Fruit fly (Drosophila melanogaster) whole organism, embryonic: ENCODE data around the gene unc-4.
A peak's percentile ranks its signal among the peaks of the same experiment; 100 is the strongest.

Experiments used
- Awh ChIP-seq: fragments of 200-800 bp; sonication (Bioruptor generic); IDR thresholded peaks from 2 replicates; pipeline ENCODE4, ENCODE4 v1.3.6; 2022; ENCODE audit warnings: missing biosample characterization, missing genetic modification characterization
- CG10267 ChIP-seq: fragments of 200-800 bp; sonication (Bioruptor generic); optimal IDR thresholded peaks from 2 replicates; lab custom pipeline; 2018; ENCODE audit warnings: missing biosample characterization, mild to moderate bottlenecking, missing genetic modification characterization, moderate library complexity
- CG10431 ChIP-seq: fragments of 200-800 bp; sonication (Bioruptor generic); optimal IDR thresholded peaks from 3 replicates; lab custom pipeline; 2018; ENCODE audit warnings: missing biosample characterization, mild to moderate bottlenecking, missing genetic modification characterization
- CG10462 ChIP-seq: fragments of 200-800 bp; sonication (Bioruptor generic); optimal IDR thresholded peaks from 2 replicates; lab custom pipeline; 2016; ENCODE audit warnings: missing biosample characterization, missing genetic modification characterization
- CG11085 ChIP-seq: fragments of 200-800 bp; sonication (Bioruptor generic); IDR thresholded peaks from 2 replicates; pipeline ENCODE4 v1.3.6; 2022; ENCODE audit warnings: missing biosample characterization, missing genetic modification characterization
- CG11504 ChIP-seq: fragments of 200-800 bp; sonication (Bioruptor generic); optimal IDR thresholded peaks from 3 replicates; lab custom pipeline; 2019; ENCODE audit warnings: missing biosample characterization, mild to moderate bottlenecking, missing genetic modification characterization, moderate library complexity
- CG12659 ChIP-seq: fragments of 200-800 bp; sonication (Bioruptor generic); optimal IDR thresholded peaks from 3 replicates; lab custom pipeline; 2017; ENCODE audit warnings: mild to moderate bottlenecking, missing biosample characterization, missing genetic modification reagents, missing genetic modification characterization
- CG15601 ChIP-seq: fragments of 200-800 bp; sonication (Bioruptor generic); optimal IDR thresholded peaks from 3 replicates; lab custom pipeline; 2019; ENCODE audit warnings: missing biosample characterization, mild to moderate bottlenecking, missing genetic modification characterization, moderate library complexity
- CG17802 ChIP-seq: fragments of 200-800 bp; sonication (Bioruptor generic); optimal IDR thresholded peaks from 2 replicates; lab custom pipeline; 2018; ENCODE audit warnings: missing biosample characterization, mild to moderate bottlenecking, missing genetic modification characterization, moderate library complexity
- CG18011 ChIP-seq: fragments of 200-800 bp; sonication (Bioruptor generic); optimal IDR thresholded peaks from 2 replicates; lab custom pipeline; 2017; ENCODE audit warnings: missing biosample characterization, missing genetic modification characterization, mild to moderate bottlenecking, moderate library complexity, missing genotype
- CG33213 ChIP-seq: fragments of 200-800 bp; sonication (Bioruptor generic); optimal IDR thresholded peaks from 3 replicates; lab custom pipeline; 2016; ENCODE audit warnings: missing biosample characterization, missing genetic modification characterization
- CG43689 ChIP-seq: fragments of 200-800 bp; sonication (Bioruptor generic); IDR thresholded peaks from 2 replicates; pipeline ENCODE4 v1.3.6; 2022; ENCODE audit warnings: missing biosample characterization, missing genetic modification characterization
- CG6175 ChIP-seq: fragments of 200-800 bp; sonication (Bioruptor generic); IDR thresholded peaks from 3 replicates; pipeline ENCODE4 v1.3.6; 2022; ENCODE audit warnings: missing biosample characterization, missing genetic modification characterization
- CG7556 ChIP-seq: fragments of 200-800 bp; sonication (Bioruptor generic); optimal IDR thresholded peaks from 2 replicates; lab custom pipeline; 2017; ENCODE audit warnings: missing biosample characterization, mild to moderate bottlenecking, missing genetic modification characterization
- CG8359 ChIP-seq: fragments of 200-800 bp; sonication (Bioruptor generic); optimal IDR thresholded peaks from 2 replicates; lab custom pipeline; 2017; ENCODE audit warnings: missing biosample characterization, mild to moderate bottlenecking, missing genetic modification characterization, borderline replicate concordance
- Doc3 ChIP-seq: fragments of 200-800 bp; sonication (Bioruptor generic); IDR thresholded peaks from 3 replicates; pipeline ENCODE4 v1.3.6; 2022; ENCODE audit warnings: missing biosample characterization, missing genetic modification characterization; ENCODE audit not compliant: partially characterized antibody
- Dref ChIP-seq: fragments of 200-800 bp; sonication (Bioruptor generic); IDR thresholded peaks from 2 replicates; pipeline ENCODE4 v1.3.6; 2022; ENCODE audit warnings: missing biosample characterization, missing genetic modification characterization
- E2f1 ChIP-seq: fragments of 200-800 bp; sonication (Bioruptor generic); IDR thresholded peaks from 2 replicates; pipeline ENCODE4 v1.3.6; 2022; ENCODE audit warnings: missing biosample characterization, missing genetic modification characterization
- ERR ChIP-seq: fragments of 200-800 bp; sonication (Bioruptor generic); optimal IDR thresholded peaks from 2 replicates; lab custom pipeline; 2016; ENCODE audit warnings: missing biosample characterization, missing genetic modification characterization
- GATAe ChIP-seq: fragments of 200-800 bp; sonication (Bioruptor generic); conservative IDR thresholded peaks from 2 replicates; pipeline ENCODE4 v1.3.6; 2022; ENCODE audit warnings: missing biosample characterization, missing genetic modification characterization
- Hand ChIP-seq: fragments of 200-800 bp; sonication (Bioruptor generic); optimal IDR thresholded peaks from 2 replicates; lab custom pipeline; 2017; ENCODE audit warnings: mild to moderate bottlenecking, missing biosample characterization, missing genetic modification reagents, missing genetic modification characterization
- Hey ChIP-seq: fragments of 200-800 bp; sonication (Bioruptor generic); optimal IDR thresholded peaks from 3 replicates; lab custom pipeline; 2018; ENCODE audit warnings: missing biosample characterization, mild to moderate bottlenecking, missing genetic modification characterization
- MESR4 ChIP-seq: fragments of 200-800 bp; sonication (Bioruptor generic); optimal IDR thresholded peaks from 2 replicates; lab custom pipeline; 2018; ENCODE audit warnings: missing biosample characterization, mild to moderate bottlenecking, missing genetic modification characterization, moderate library complexity
- Med ChIP-seq: fragments of 200-800 bp; sonication (Bioruptor generic); peaks from one replicate; lab custom pipeline; 2016; ENCODE audit warnings: missing biosample characterization, missing genetic modification characterization, mild to moderate bottlenecking, inconsistent platforms, moderate library complexity
- Rx ChIP-seq: fragments of 200-800 bp; sonication (Bioruptor generic); IDR thresholded peaks from 2 replicates; pipeline ENCODE4 v1.3.6; 2022; ENCODE audit warnings: missing biosample characterization, missing genetic modification characterization
- Taf1 ChIP-seq: fragments of 200-800 bp; sonication (Bioruptor generic); IDR thresholded peaks from 2 replicates; pipeline ENCODE4 v1.3.6; 2022; ENCODE audit warnings: missing biosample characterization, missing genetic modification characterization
- ap ChIP-seq: fragments of 200-800 bp; sonication (Bioruptor generic); IDR thresholded peaks from 2 replicates; pipeline ENCODE4 v1.3.6; 2022; ENCODE audit warnings: missing biosample characterization, missing genetic modification characterization
- ato ChIP-seq: fragments of 200-800 bp; sonication (Bioruptor generic); IDR thresholded peaks from 2 replicates; pipeline ENCODE4 v1.3.6; 2022; ENCODE audit warnings: missing biosample characterization, missing genetic modification characterization; ENCODE audit not compliant: partially characterized antibody
- crol ChIP-seq: fragments of 200-800 bp; sonication (Bioruptor generic); IDR thresholded peaks from 2 replicates; pipeline ENCODE4 v1.3.6; 2022; ENCODE audit warnings: missing biosample characterization, missing genetic modification characterization
- da ChIP-seq: fragments of 200-800 bp; sonication (Bioruptor generic); optimal IDR thresholded peaks from 2 replicates; lab custom pipeline; 2016; ENCODE audit warnings: missing biosample characterization, missing genetic modification characterization
- ewg ChIP-seq: fragments of 200-800 bp; sonication (Bioruptor generic); optimal IDR thresholded peaks from 3 replicates; lab custom pipeline; 2017; ENCODE audit warnings: mild to moderate bottlenecking, missing biosample characterization, missing genetic modification reagents, missing genetic modification characterization
- exex ChIP-seq: fragments of 200-800 bp; sonication (Bioruptor generic); optimal IDR thresholded peaks from 4 replicates; lab custom pipeline; 2018; ENCODE audit warnings: missing biosample characterization, mild to moderate bottlenecking, missing genetic modification characterization, moderate library complexity
- ftz-f1 ChIP-seq: fragments of 200-800 bp; sonication (Bioruptor generic); optimal IDR thresholded peaks from 2 replicates; lab custom pipeline; 2016; ENCODE audit warnings: missing biosample characterization, missing genetic modification characterization
- gce ChIP-seq: fragments of 200-800 bp; sonication (Bioruptor generic); IDR thresholded peaks from 3 replicates; pipeline ENCODE4 v1.3.6; 2022; ENCODE audit warnings: missing biosample characterization, missing genetic modification characterization
- gcm2 ChIP-seq: fragments of 200-800 bp; sonication (Bioruptor generic); optimal IDR thresholded peaks from 2 replicates; lab custom pipeline; 2016; ENCODE audit warnings: missing biosample characterization, missing genetic modification characterization
- gfzf ChIP-seq: fragments of 200-800 bp; sonication (Bioruptor generic); optimal IDR thresholded peaks from 2 replicates; lab custom pipeline; 2016; ENCODE audit warnings: missing biosample characterization, mild to moderate bottlenecking, missing genetic modification characterization, moderate library complexity
- hbn ChIP-seq: fragments of 200-800 bp; sonication (Bioruptor generic); IDR thresholded peaks from 2 replicates; pipeline ENCODE4 v1.3.6; 2022; ENCODE audit warnings: missing biosample characterization, missing genetic modification characterization; ENCODE audit not compliant: partially characterized antibody
- hkb ChIP-seq, 2 experiments: fragments of 200-800 bp in 1 of 2; fragments of >200 bp in 1 of 2; sonication (Bioruptor generic) in 1 of 2; IDR thresholded peaks in 1 of 2; optimal IDR thresholded peaks in 1 of 2; 2 replicates each; pipeline versions ENCODE4 v1.3.6 to Lab custom; 2017 to 2022; ENCODE audit warnings: missing biosample characterization in 1 of 2, missing genetic modification characterization in 1 of 2
- lov ChIP-seq, 2 experiments: fragments of 200-800 bp in 1 of 2; fragments of >200 bp in 1 of 2; sonication (Bioruptor generic) in 1 of 2; IDR thresholded peaks in 1 of 2; optimal IDR thresholded peaks in 1 of 2; 2 replicates in 1 of 2; 3 replicates in 1 of 2; pipeline versions ENCODE4 v1.3.6 to Lab custom; 2017 to 2022; ENCODE audit warnings: missing biosample characterization in 1 of 2, missing genetic modification characterization in 1 of 2
- nerfin-1 ChIP-seq: fragments of 200-800 bp; sonication (Bioruptor generic); optimal IDR thresholded peaks from 3 replicates; lab custom pipeline; 2019; ENCODE audit warnings: missing biosample characterization, mild to moderate bottlenecking, missing genetic modification characterization, moderate library complexity
- pb ChIP-seq: fragments of 200-800 bp; sonication (Bioruptor generic); optimal IDR thresholded peaks from 3 replicates; lab custom pipeline; 2016; ENCODE audit warnings: missing biosample characterization, missing genetic modification characterization
- ranshi ChIP-seq: fragments of 200-800 bp; sonication (Bioruptor generic); IDR thresholded peaks from 2 replicates; pipeline ENCODE4 v1.3.6; 2022; ENCODE audit warnings: missing biosample characterization, missing genetic modification characterization
- rib ChIP-seq: fragments of 200-800 bp; sonication (Bioruptor generic); IDR thresholded peaks from 2 replicates; pipeline ENCODE4 v1.3.6; 2022; ENCODE audit warnings: missing biosample characterization, missing genetic modification characterization
- row ChIP-seq: fragments of 200-800 bp; sonication (Bioruptor generic); IDR thresholded peaks from 3 replicates; pipeline ENCODE4 v1.3.6; 2022; ENCODE audit warnings: missing biosample characterization, missing genetic modification characterization
- scrt ChIP-seq: fragments of 200-800 bp; sonication (Bioruptor generic); optimal IDR thresholded peaks from 2 replicates; lab custom pipeline; 2018; ENCODE audit warnings: missing biosample characterization, mild to moderate bottlenecking, missing genetic modification characterization, moderate library complexity
- so ChIP-seq: fragments of 200-800 bp; sonication (Bioruptor generic); IDR thresholded peaks from 3 replicates; pipeline ENCODE4 v1.3.6; 2022; ENCODE audit warnings: missing biosample characterization, missing genetic modification characterization
- tap ChIP-seq: fragments of 200-800 bp; optimal IDR thresholded peaks from 3 replicates; lab custom pipeline; 2019; ENCODE audit warnings: missing biosample characterization, mild to moderate bottlenecking, missing genetic modification characterization, moderate library complexity
- yki ChIP-seq: fragments of >200 bp; optimal IDR thresholded peaks from 3 replicates; lab custom pipeline; 2018

Gene unc-4

dm6 chrX:17742592-17743364, 25.6 kb upstream of the unc-4 start (continued):
- no peak; the same call in 1 of the 3 replicates for TF ChIP-seq row (GFP tag; lab: Robert Waterston, UW)
- peak; percentile 83 for TF ChIP-seq Med
- no peak; the same call in 1 of the 2 replicates for TF ChIP-seq ranshi (GFP tag; lab: Robert Waterston, UW)
- no peak for TF ChIP-seq Hand (GFP tag; lab: Kevin White, UChicago)
- peak; percentile 36 for TF ChIP-seq CG7556 (GFP tag; lab: Kevin White, UChicago)
- peak; percentile 35 for TF ChIP-seq tap (tag; lab: Kevin White, UChicago)
- no peak for TF ChIP-seq exex (tag; lab: Kevin White, UChicago)
- no peak for TF ChIP-seq lov (optimal IDR thresholded peaks at IDR 0.05; lab: Kevin White, UChicago)
- TF ChIP-seq lov (GFP tag; IDR thresholded peaks at IDR 0.05; lab: Robert Waterston, UW) = no peak
- peak; percentile 9 for TF ChIP-seq ewg
- TF ChIP-seq CG11504 = peak; percentile 68
- TF ChIP-seq CG33213 (GFP tag; lab: Kevin White, UChicago) = no peak
- no peak for TF ChIP-seq hkb (optimal IDR thresholded peaks at IDR 0.05; lab: Kevin White, UChicago)
- peak; percentile 62 for TF ChIP-seq hkb (GFP tag; IDR thresholded peaks at IDR 0.05; lab: Robert Waterston, UW)
- TF ChIP-seq Hey (tag; lab: Kevin White, UChicago) = no peak
- no peak for TF ChIP-seq yki (lab: Kevin White, UChicago)
- TF ChIP-seq da (GFP tag; lab: Kevin White, UChicago) = no peak
- no peak for TF ChIP-seq CG8359
- TF ChIP-seq GATAe (GFP tag; lab: Robert Waterston, UW) = no peak
- TF ChIP-seq CG10267 (tag; lab: Kevin White, UChicago) = peak; percentile 38
- TF ChIP-seq CG15601 (tag; lab: Kevin White, UChicago) = no peak
- TF ChIP-seq Awh (GFP tag; lab: Robert Waterston, UW) = no peak
- no peak for TF ChIP-seq ap
- TF ChIP-seq rib (GFP tag; lab: Robert Waterston, UW) = no peak
- TF ChIP-seq hbn (GFP tag; lab: Robert Waterston, UW) = no peak
- TF ChIP-seq CG18011 (GFP tag; lab: Kevin White, UChicago) = no peak
- no peak for TF ChIP-seq gcm2
- peak; percentile 19 for TF ChIP-seq CG17802
- no peak for TF ChIP-seq ato (GFP tag; lab: Robert Waterston, UW)
- no peak for TF ChIP-seq CG11085 (GFP tag; lab: Robert Waterston, UW)
- TF ChIP-seq MESR4 = no peak
- TF ChIP-seq scrt = no peak
- no peak for TF ChIP-seq CG10431
- no peak for TF ChIP-seq CG10462 (GFP tag; lab: Kevin White, UChicago)
- TF ChIP-seq CG43689 = no peak
- no peak for TF ChIP-seq pb (GFP tag; lab: Kevin White, UChicago)
- TF ChIP-seq Rx (GFP tag; lab: Robert Waterston, UW) = no peak
- TF ChIP-seq ftz-f1 = no peak
- TF ChIP-seq CG6175 = no peak
- peak; percentile 67 for TF ChIP-seq crol (GFP tag; lab: Robert Waterston, UW)
- 0 out of 3 replicates have a peak, but pooled peaks have one; percentile 27 for TF ChIP-seq Doc3
- no peak for TF ChIP-seq E2f1 (GFP tag; lab: Robert Waterston, UW)
- no peak for TF ChIP-seq Taf1 (GFP tag; lab: Robert Waterston, UW)
- no peak for TF ChIP-seq nerfin-1 (tag; lab: Kevin White, UChicago)
- peak; percentile 38 for TF ChIP-seq CG12659 (GFP tag; lab: Kevin White, UChicago)
- TF ChIP-seq Dref = no peak
- TF ChIP-seq so (GFP tag; lab: Robert Waterston, UW) = 0 out of 3 replicates have a peak, but pooled peaks have one; percentile 42
- 0 out of 3 replicates have a peak, but pooled peaks have one; percentile 30 for TF ChIP-seq gce (GFP tag; lab: Robert Waterston, UW)
- TF ChIP-seq ERR = no peak
- peak; percentile 43 for TF ChIP-seq gfzf (GFP tag; lab: Kevin White, UChicago)
